Worm (Caenorhabditis elegans): ENCODE measurements around the gene C45B11.6.
A peak's percentile ranks its signal among the peaks of the same experiment; 100 is the strongest.

Gene C45B11.6

ce11 chrV:11043767-11044166 lies at the start of gene C45B11.6:
Gene C45B11.6 (plus strand): TSS chrV:11044067.
- TF ChIP-seq B0336.3 (GFP tag; IDR thresholded peaks at IDR 0.05) (no peak), F55B11.4 (tag; optimal IDR thresholded peaks at IDR 0.05; ENCODE audit: borderline replicate concordance, insufficient read depth) (no peak), unc-130 (GFP tag; optimal IDR thresholded peaks at IDR 0.05) (no peak), bed-1 (GFP tag; IDR thresholded peaks at IDR 0.05) (no peak), aptf-3 (GFP tag; IDR thresholded peaks at IDR 0.05) (no peak), egl-18 (GFP tag; IDR thresholded peaks at IDR 0.05) (no peak), madf-10 (tag; optimal IDR thresholded peaks at IDR 0.05) (no peak), F39B2.1 (GFP tag; IDR thresholded peaks at IDR 0.05) (no peak), lag-1 (GFP tag; IDR thresholded peaks at IDR 0.05) (no peak), snpc-3.4 (tag; optimal IDR thresholded peaks at IDR 0.05) (no peak), mes-4 (tag; optimal IDR thresholded peaks at IDR 0.05) (no peak), T07F8.4 (tag; optimal IDR thresholded peaks at IDR 0.05) (no peak), lin-54 (GFP tag; optimal IDR thresholded peaks at IDR 0.05) (no peak)

- TF ChIP-seq D2030.7 (GFP tag; IDR thresholded peaks at IDR 0.05) (no peak), attf-6 (GFP tag; IDR thresholded peaks at IDR 0.05) (no peak)
Observed at ce11 chrV:10998797-10999196, 45.1 kb upstream of the C45B11.6 start, which contains the start of gene F53B7.7. Gene F53B7.7 (plus strand): TSS chrV:10999097.

- no peak for TF ChIP-seq nhr-27 (tag; optimal IDR thresholded peaks at IDR 0.05)
- no peak for TF ChIP-seq egrh-3 (GFP tag; IDR thresholded peaks at IDR 0.05)
- TF ChIP-seq attf-3 (GFP tag; conservative IDR thresholded peaks at IDR 0.05) = peak; percentile 92
- no peak for TF ChIP-seq D2030.7 (GFP tag; IDR thresholded peaks at IDR 0.05)
- TF ChIP-seq cebp-2 (GFP tag; IDR thresholded peaks at IDR 0.05) = no peak
- TF ChIP-seq attf-5 (GFP tag; optimal IDR thresholded peaks at IDR 0.05) = peak; percentile 85
- TF ChIP-seq somi-1 (GFP tag; optimal IDR thresholded peaks at IDR 0.05) = no peak
- no peak for TF ChIP-seq B0336.3 (GFP tag; IDR thresholded peaks at IDR 0.05)
- TF ChIP-seq ZK185.1 (tag; optimal IDR thresholded peaks at IDR 0.05; ENCODE audit: poor library complexity, severe bottlenecking) = no peak
- peak; percentile 56 for TF ChIP-seq dpl-1 (GFP tag; optimal IDR thresholded peaks at IDR 0.05)
- peak; percentile 81 for TF ChIP-seq efl-1 (GFP tag; optimal IDR thresholded peaks at IDR 0.05)
- TF ChIP-seq F23B12.7 (tag; optimal IDR thresholded peaks at IDR 0.05; ENCODE audit: insufficient read depth) = peak; percentile 50
- TF ChIP-seq akir-1 (GFP tag; optimal IDR thresholded peaks at IDR 0.05) = no peak
- TF ChIP-seq bed-1 (GFP tag; IDR thresholded peaks at IDR 0.05) = no peak
- TF ChIP-seq pha-4 (tag; optimal IDR thresholded peaks at IDR 0.05) = no peak
- no peak for TF ChIP-seq egl-44 (GFP tag; IDR thresholded peaks at IDR 0.05)
- TF ChIP-seq sptf-2 (GFP tag; optimal IDR thresholded peaks at IDR 0.05) = no peak
- no peak for TF ChIP-seq mes-4 (tag; optimal IDR thresholded peaks at IDR 0.05)
- peak; percentile 93 for TF ChIP-seq lin-54 (GFP tag; optimal IDR thresholded peaks at IDR 0.05)
- peak; percentile 79; the same call in 1 of the 2 replicates for TF ChIP-seq mcd-1 (GFP tag; IDR thresholded peaks at IDR 0.05)
- TF ChIP-seq F55B11.4 (tag; optimal IDR thresholded peaks at IDR 0.05; ENCODE audit: borderline replicate concordance, insufficient read depth) = no peak
- no peak for TF ChIP-seq die-1 (tag; optimal IDR thresholded peaks at IDR 0.05)
- TF ChIP-seq him-1 (tag; optimal IDR thresholded peaks at IDR 0.05) = peak; percentile 13
- no peak for TF ChIP-seq K12H6.12 (tag; optimal IDR thresholded peaks at IDR 0.05)
- TF ChIP-seq ama-1 (optimal IDR thresholded peaks at IDR 0.05) = no peak
- TF ChIP-seq ama-1 (GFP tag; optimal IDR thresholded peaks at IDR 0.05) = no peak
- TF ChIP-seq snpc-4 (GFP tag; optimal IDR thresholded peaks at IDR 0.05) = no peak
- TF ChIP-seq snpc-4 (tag; optimal IDR thresholded peaks at IDR 0.05) = peak in 1 of 4 experiments; percentile 53
- peak in 1 of 3 experiments; percentile 84 for TF ChIP-seq lin-35 (GFP tag; optimal IDR thresholded peaks at IDR 0.05)
- no peak for TF ChIP-seq pbrm-1 (GFP tag; IDR thresholded peaks at IDR 0.05)
Observed at ce11 chrV:11000650-11001049, 43.2 kb upstream of the C45B11.6 start, which contains the start of gene isy-1. Gene isy-1 (minus strand): TSS chrV:11000699.
